Worm (Caenorhabditis elegans) whole organism, mixed stage, embryonic: Measurements from ENCODE around the gene C40H1.3.

ENCODE experiments used
- lin-32 ChIP-seq: fragments of 200-800 bp; sonication (Bioruptor generic); optimal IDR thresholded peaks from 2 replicates; lab custom pipeline; 2018; ENCODE audit warnings: mild to moderate bottlenecking, missing genetic modification characterization, missing compliant biosample characterization
- mep-1 ChIP-seq: fragments of 150-350 bp; optimal IDR thresholded peaks from 2 replicates; lab custom pipeline; 2017; ENCODE audit warnings: missing biosample characterization, missing genetic modification reagents, missing genetic modification characterization, inconsistent platforms
- nhr-237 ChIP-seq: fragments of 150-350 bp; optimal IDR thresholded peaks from 2 replicates; lab custom pipeline; 2014; ENCODE audit warnings: missing biosample characterization, missing genetic modification characterization
- nhr-28 ChIP-seq: fragments of 150-350 bp; optimal IDR thresholded peaks from 2 replicates; lab custom pipeline; 2014; ENCODE audit warnings: missing biosample characterization, missing genetic modification characterization
- pha-4 ChIP-seq: fragments of 150-350 bp; optimal IDR thresholded peaks from 2 replicates; lab custom pipeline; 2018; ENCODE audit warnings: missing biosample characterization, missing genetic modification reagents, missing genetic modification characterization
- unc-39 ChIP-seq: fragments of 150-350 bp; optimal IDR thresholded peaks from 2 replicates; lab custom pipeline; 2014; ENCODE audit warnings: missing biosample characterization, missing genetic modification characterization

DNA sequence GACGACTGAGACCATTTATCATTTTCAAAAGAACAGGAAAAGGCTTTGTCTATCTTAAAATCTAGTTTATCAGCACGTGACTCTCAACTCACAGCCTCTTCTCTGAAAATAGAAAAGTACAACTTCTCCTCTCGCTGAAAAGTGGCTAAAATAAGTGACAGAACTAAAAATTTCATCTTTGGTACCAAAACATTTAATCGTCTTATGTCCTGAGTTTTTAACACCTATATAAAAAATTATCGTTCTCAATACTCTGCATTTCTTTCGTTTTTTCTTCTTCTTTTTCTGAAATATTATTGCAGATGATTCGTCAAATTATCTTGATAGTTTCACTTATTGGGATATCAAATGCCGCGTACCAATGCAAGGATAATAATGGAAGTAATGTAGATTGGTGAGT is 37.8 kb upstream of the C40H1.3 start, which contains the start of gene crn-6:
- TF ChIP-seq lin-32 (GFP tag; lab: Kevin White, UChicago) (no peak), unc-39 (tag; lab: Kevin White, UChicago) (no peak), pha-4 (tag; lab: Kevin White, UChicago) (no peak), nhr-28 (tag; lab: Kevin White, UChicago) (no peak), mep-1 (tag; lab: Kevin White, UChicago) (no peak), nhr-237 (tag; lab: Kevin White, UChicago) (no peak)
